Worm (Caenorhabditis elegans) whole organism, early embryonic: ENCODE data around the gene gcy-32.

Source experiments
- F13C5.2 ChIP-seq: sonication (generic microtip); optimal IDR thresholded peaks from 2 replicates; lab custom pipeline; 2017; ENCODE audit warnings: mild to moderate bottlenecking, missing genetic modification characterization, inconsistent platforms, missing compliant biosample characterization
- aly-1 ChIP-seq: sonication (generic microtip); optimal IDR thresholded peaks from 2 replicates; lab custom pipeline; 2016; ENCODE audit warnings: missing genetic modification characterization, missing compliant biosample characterization
- ama-1 ChIP-seq: fragments of 150-350 bp; optimal IDR thresholded peaks from 2 replicates; lab custom pipeline; 2014
- ets-7 ChIP-seq: sonication (generic microtip); optimal IDR thresholded peaks from 2 replicates; lab custom pipeline; 2016; ENCODE audit warnings: missing genotype, missing genetic modification characterization, missing compliant biosample characterization
- flt-1 ChIP-seq: fragments of 200-800 bp; sonication (Bioruptor generic); IDR thresholded peaks from 2 replicates; pipeline ENCODE4 v1.3.6; 2022; ENCODE audit warnings: missing genetic modification characterization, missing compliant biosample characterization
- hnd-1 ChIP-seq: sonication (generic microtip); optimal IDR thresholded peaks from 2 replicates; lab custom pipeline; 2016; ENCODE audit warnings: missing genetic modification characterization, missing compliant biosample characterization
- pes-1 ChIP-seq: fragments of 200-800 bp; sonication (Bioruptor generic); IDR thresholded peaks from 2 replicates; pipeline ENCODE4 v1.3.6; 2022; ENCODE audit warnings: missing genetic modification reagents, missing genetic modification characterization, missing compliant biosample characterization
- sea-1 ChIP-seq: fragments of 200-800 bp; sonication (Bioruptor generic); conservative IDR thresholded peaks from 2 replicates; pipeline ENCODE4 v1.3.6; 2022; ENCODE audit warnings: missing genetic modification characterization, missing compliant biosample characterization
- tbx-37 ChIP-seq: fragments of 200-800 bp; sonication (Bioruptor generic); conservative IDR thresholded peaks from 2 replicates; pipeline ENCODE4 v1.3.6; 2022; ENCODE audit warnings: missing genetic modification reagents, missing genetic modification characterization, missing compliant biosample characterization

ce11 chrV:13907557-13908104 lies 7.7 kb downstream of the gcy-32 start:
- TF ChIP-seq pes-1 (no peak), ama-1 (lab: Kevin White, UChicago) (no peak), hnd-1 (tag; lab: Kevin White, UChicago) (no peak), ets-7 (tag; lab: Kevin White, UChicago) (no peak), flt-1 (GFP tag; lab: Robert Waterston, UW) (no peak), sea-1 (GFP tag; lab: Robert Waterston, UW) (no peak), tbx-37 (GFP tag; lab: Robert Waterston, UW) (no peak), aly-1 (tag; lab: Kevin White, UChicago) (no peak), F13C5.2 (tag; lab: Kevin White, UChicago) (no peak)
